Fruit fly (Drosophila melanogaster) whole organism, embryonic: Measurements from ENCODE around the gene blot.

Experiments used
- Bgb ChIP-seq: fragments of 200-800 bp; sonication (Bioruptor generic); IDR thresholded peaks from 2 replicates; pipeline ENCODE4 v1.3.6; 2022; ENCODE audit warnings: missing biosample characterization, missing genetic modification characterization; ENCODE audit not compliant: partially characterized antibody
- CG10959 ChIP-seq: fragments of 200-800 bp; sonication (Bioruptor generic); IDR thresholded peaks from 2 replicates; pipeline ENCODE4 v1.3.6; 2022; ENCODE audit warnings: missing biosample characterization, missing genetic modification characterization
- CG11695 ChIP-seq: fragments of 200-800 bp; sonication (Bioruptor generic); IDR thresholded peaks from 3 replicates; pipeline ENCODE4 v1.3.6; 2022; ENCODE audit warnings: missing biosample characterization, missing genetic modification characterization
- CG13894 ChIP-seq: fragments of 200-800 bp; sonication (Bioruptor generic); optimal IDR thresholded peaks from 3 replicates; lab custom pipeline; 2018; ENCODE audit warnings: missing biosample characterization, mild to moderate bottlenecking, missing genetic modification characterization, moderate library complexity
- CG14667 ChIP-seq: fragments of 200-800 bp; sonication (Bioruptor generic); IDR thresholded peaks from 2 replicates; pipeline ENCODE4 v1.3.6; 2022; ENCODE audit warnings: missing biosample characterization, missing genetic modification characterization
- CG15269 ChIP-seq: fragments of 200-800 bp; sonication (Bioruptor generic); optimal IDR thresholded peaks from 2 replicates; lab custom pipeline; 2018; ENCODE audit warnings: missing biosample characterization, mild to moderate bottlenecking, missing genetic modification characterization, moderate library complexity
- CG15479 ChIP-seq: fragments of 200-800 bp; sonication (Bioruptor generic); optimal IDR thresholded peaks from 3 replicates; lab custom pipeline; 2019; ENCODE audit warnings: missing biosample characterization, mild to moderate bottlenecking, missing genetic modification characterization, moderate library complexity
- CG17829 ChIP-seq: fragments of 200-800 bp; optimal IDR thresholded peaks from 2 replicates; lab custom pipeline; 2019; ENCODE audit warnings: missing biosample characterization, mild to moderate bottlenecking, missing genetic modification characterization, moderate library complexity
- CG1792 ChIP-seq: fragments of 200-800 bp; sonication (Bioruptor generic); optimal IDR thresholded peaks from 2 replicates; lab custom pipeline; 2016; ENCODE audit warnings: missing biosample characterization, missing genetic modification characterization
- CG18011 ChIP-seq: fragments of 200-800 bp; sonication (Bioruptor generic); optimal IDR thresholded peaks from 2 replicates; lab custom pipeline; 2017; ENCODE audit warnings: missing biosample characterization, missing genetic modification characterization, mild to moderate bottlenecking, moderate library complexity, missing genotype
- CG18262 ChIP-seq: fragments of 200-800 bp; optimal IDR thresholded peaks from 3 replicates; lab custom pipeline; 2019; ENCODE audit warnings: missing biosample characterization, mild to moderate bottlenecking, missing genetic modification characterization, moderate library complexity
- CG2712 ChIP-seq: fragments of 200-800 bp; optimal IDR thresholded peaks from 3 replicates; lab custom pipeline; 2019; ENCODE audit warnings: missing biosample characterization, mild to moderate bottlenecking, missing genetic modification characterization, moderate library complexity
- CG43689 ChIP-seq: fragments of 200-800 bp; sonication (Bioruptor generic); IDR thresholded peaks from 2 replicates; pipeline ENCODE4 v1.3.6; 2022; ENCODE audit warnings: missing biosample characterization, missing genetic modification characterization
- CG6272 ChIP-seq: fragments of 200-800 bp; sonication (Bioruptor generic); IDR thresholded peaks from 2 replicates; pipeline ENCODE4 v1.3.6; 2022; ENCODE audit warnings: missing biosample characterization, missing genetic modification characterization
- CG6683 ChIP-seq: fragments of 200-800 bp; sonication (Bioruptor generic); optimal IDR thresholded peaks from 2 replicates; lab custom pipeline; 2017; ENCODE audit warnings: missing biosample characterization, mild to moderate bottlenecking, missing genetic modification characterization, missing genetic modification reagents
- CG9437 ChIP-seq: fragments of 200-800 bp; sonication (Bioruptor generic); optimal IDR thresholded peaks from 2 replicates; lab custom pipeline; 2018; ENCODE audit warnings: missing biosample characterization, mild to moderate bottlenecking, missing genetic modification characterization
- CrebB ChIP-seq: fragments of 200-800 bp; sonication (Bioruptor generic); optimal IDR thresholded peaks from 3 replicates; lab custom pipeline; 2018; ENCODE audit warnings: missing biosample characterization, mild to moderate bottlenecking, missing genetic modification characterization
- Doc2 ChIP-seq: fragments of 200-800 bp; sonication (Bioruptor generic); IDR thresholded peaks from 2 replicates; pipeline ENCODE4 v1.3.6; 2022; ENCODE audit warnings: missing biosample characterization, missing genetic modification characterization
- Elba2 ChIP-seq: fragments of 200-800 bp; sonication (Bioruptor generic); optimal IDR thresholded peaks from 3 replicates; lab custom pipeline; 2016; ENCODE audit warnings: missing biosample characterization, missing genetic modification characterization
- Gsc ChIP-seq: fragments of 200-800 bp; sonication (Bioruptor generic); IDR thresholded peaks from 2 replicates; pipeline ENCODE4 v1.3.6; 2022; ENCODE audit warnings: missing biosample characterization, missing genetic modification characterization
- Gug ChIP-seq: fragments of 200-800 bp; sonication (Bioruptor generic); IDR thresholded peaks from 4 replicates; pipeline ENCODE4 v1.3.6; 2022; ENCODE audit warnings: missing biosample characterization, missing genetic modification characterization
- HLH4C ChIP-seq: fragments of 200-800 bp; sonication (Bioruptor generic); IDR thresholded peaks from 3 replicates; pipeline ENCODE4 v1.3.6; 2022; ENCODE audit warnings: missing biosample characterization, missing genetic modification characterization; ENCODE audit not compliant: partially characterized antibody
- Hmx ChIP-seq: fragments of 200-800 bp; sonication (Bioruptor generic); optimal IDR thresholded peaks from 2 replicates; lab custom pipeline; 2016; ENCODE audit warnings: missing biosample characterization, missing genetic modification characterization
- Lhr ChIP-seq: fragments of 200-800 bp; sonication (Bioruptor generic); optimal IDR thresholded peaks from 3 replicates; lab custom pipeline; 2017; ENCODE audit warnings: mild to moderate bottlenecking, missing biosample characterization, missing genetic modification reagents, missing genetic modification characterization
- Mad ChIP-seq: fragments of 200-800 bp; sonication (Bioruptor generic); optimal IDR thresholded peaks from 2 replicates; lab custom pipeline; 2016; ENCODE audit warnings: missing biosample characterization, missing genetic modification characterization
- Mes4 ChIP-seq: fragments of 200-800 bp; sonication (Bioruptor generic); optimal IDR thresholded peaks from 2 replicates; lab custom pipeline; 2016; ENCODE audit warnings: missing biosample characterization, missing genetic modification characterization
- Nf-YA ChIP-seq: fragments of 200-800 bp; sonication (Bioruptor generic); IDR thresholded peaks from 2 replicates; pipeline ENCODE4 v1.3.6; 2022; ENCODE audit warnings: missing biosample characterization, missing genetic modification characterization
- Oli ChIP-seq: fragments of 200-800 bp; sonication (Bioruptor generic); optimal IDR thresholded peaks from 2 replicates; lab custom pipeline; 2018; ENCODE audit warnings: missing biosample characterization, mild to moderate bottlenecking, missing genetic modification characterization, moderate library complexity
- Spps ChIP-seq: fragments of 200-800 bp; sonication (Bioruptor generic); optimal IDR thresholded peaks from 2 replicates; lab custom pipeline; 2018; ENCODE audit warnings: missing biosample characterization, mild to moderate bottlenecking, missing genetic modification characterization
- ac ChIP-seq: fragments of 200-800 bp; sonication (Bioruptor generic); optimal IDR thresholded peaks from 3 replicates; lab custom pipeline; 2017; ENCODE audit warnings: missing biosample characterization, mild to moderate bottlenecking, missing genetic modification characterization
- al ChIP-seq: fragments of 200-800 bp; sonication (Bioruptor generic); IDR thresholded peaks from 2 replicates; pipeline ENCODE4 v1.3.6; 2022; ENCODE audit warnings: missing biosample characterization, missing genetic modification characterization
- ap ChIP-seq: fragments of 200-800 bp; sonication (Bioruptor generic); IDR thresholded peaks from 2 replicates; pipeline ENCODE4 v1.3.6; 2022; ENCODE audit warnings: missing biosample characterization, missing genetic modification characterization
- bab2 ChIP-seq: fragments of 200-800 bp; sonication (Bioruptor generic); optimal IDR thresholded peaks from 2 replicates; lab custom pipeline; 2016; ENCODE audit warnings: missing biosample characterization, missing genetic modification characterization
- br ChIP-seq: fragments of >200 bp; optimal IDR thresholded peaks from 2 replicates; lab custom pipeline; 2017
- cwo ChIP-seq: fragments of 200-800 bp; sonication (Bioruptor generic); optimal IDR thresholded peaks from 3 replicates; lab custom pipeline; 2017; ENCODE audit warnings: missing biosample characterization, missing genetic modification characterization, mild to moderate bottlenecking, moderate library complexity, missing genetic modification reagents
- dati ChIP-seq: fragments of 200-800 bp; sonication (Bioruptor generic); IDR thresholded peaks from 2 replicates; pipeline ENCODE4 v1.3.6; 2022; ENCODE audit warnings: missing biosample characterization, missing genetic modification characterization
- ems ChIP-seq: fragments of 200-800 bp; sonication (Bioruptor generic); optimal IDR thresholded peaks from 3 replicates; lab custom pipeline; 2016; ENCODE audit warnings: missing biosample characterization, missing genetic modification characterization
- eyg ChIP-seq: fragments of 200-800 bp; sonication (Bioruptor generic); optimal IDR thresholded peaks from 3 replicates; lab custom pipeline; 2016; ENCODE audit warnings: missing biosample characterization, missing genetic modification characterization
- fd64A ChIP-seq: fragments of 200-800 bp; sonication (Bioruptor generic); optimal IDR thresholded peaks from 3 replicates; lab custom pipeline; 2018; ENCODE audit warnings: missing biosample characterization, mild to moderate bottlenecking, missing genetic modification characterization
- hbn ChIP-seq: fragments of 200-800 bp; sonication (Bioruptor generic); IDR thresholded peaks from 2 replicates; pipeline ENCODE4 v1.3.6; 2022; ENCODE audit warnings: missing biosample characterization, missing genetic modification characterization; ENCODE audit not compliant: partially characterized antibody
- her ChIP-seq: fragments of 200-800 bp; sonication (Bioruptor generic); optimal IDR thresholded peaks from 2 replicates; lab custom pipeline; 2016; ENCODE audit warnings: missing biosample characterization, missing genetic modification characterization
- lbe ChIP-seq: fragments of 200-800 bp; sonication (Bioruptor generic); optimal IDR thresholded peaks from 2 replicates; lab custom pipeline; 2016; ENCODE audit warnings: missing biosample characterization, mild to moderate bottlenecking, missing genetic modification characterization
- luna ChIP-seq: fragments of 200-800 bp; sonication (Bioruptor generic); optimal IDR thresholded peaks from 2 replicates; lab custom pipeline; 2016; ENCODE audit warnings: missing biosample characterization, missing genetic modification characterization
- mam ChIP-seq: fragments of 200-800 bp; sonication (Bioruptor generic); optimal IDR thresholded peaks from 3 replicates; lab custom pipeline; 2016; ENCODE audit warnings: missing biosample characterization, missing genetic modification characterization
- pan ChIP-seq, 4 experiments: fragments of >200 bp in 3 of 4; fragments of 200-800 bp in 1 of 4; sonication (Bioruptor generic) in 1 of 4; optimal IDR thresholded peaks in 3 of 4; IDR thresholded peaks in 1 of 4; 2 replicates each; pipeline versions ENCODE4 v1.3.6 to Lab custom; 2017 to 2022; ENCODE audit warnings: missing biosample characterization in 2 of 4, missing genetic modification characterization in 2 of 4, mixed read lengths in 1 of 4
- pzg ChIP-seq: fragments of 200-800 bp; sonication (Bioruptor generic); optimal IDR thresholded peaks from 3 replicates; lab custom pipeline; 2018; ENCODE audit warnings: missing biosample characterization, mild to moderate bottlenecking, missing genetic modification characterization, moderate library complexity
- slbo ChIP-seq: fragments of 200-800 bp; sonication (Bioruptor generic); IDR thresholded peaks from 2 replicates; pipeline ENCODE4 v1.3.6; 2022; ENCODE audit warnings: missing biosample characterization, missing genetic modification characterization
- slou ChIP-seq: fragments of 200-800 bp; sonication (Bioruptor generic); optimal IDR thresholded peaks from 3 replicates; lab custom pipeline; 2016; ENCODE audit warnings: missing biosample characterization, missing genetic modification characterization
- stwl ChIP-seq: fragments of 200-800 bp; sonication (Bioruptor generic); optimal IDR thresholded peaks from 3 replicates; lab custom pipeline; 2018; ENCODE audit warnings: missing biosample characterization, mild to moderate bottlenecking, missing genetic modification characterization, moderate library complexity
- tx ChIP-seq: fragments of 200-800 bp; sonication (Bioruptor generic); optimal IDR thresholded peaks from 2 replicates; lab custom pipeline; 2016; ENCODE audit warnings: missing biosample characterization, missing genetic modification characterization
- yki ChIP-seq: fragments of >200 bp; optimal IDR thresholded peaks from 3 replicates; lab custom pipeline; 2018

blot gene

DNA sequence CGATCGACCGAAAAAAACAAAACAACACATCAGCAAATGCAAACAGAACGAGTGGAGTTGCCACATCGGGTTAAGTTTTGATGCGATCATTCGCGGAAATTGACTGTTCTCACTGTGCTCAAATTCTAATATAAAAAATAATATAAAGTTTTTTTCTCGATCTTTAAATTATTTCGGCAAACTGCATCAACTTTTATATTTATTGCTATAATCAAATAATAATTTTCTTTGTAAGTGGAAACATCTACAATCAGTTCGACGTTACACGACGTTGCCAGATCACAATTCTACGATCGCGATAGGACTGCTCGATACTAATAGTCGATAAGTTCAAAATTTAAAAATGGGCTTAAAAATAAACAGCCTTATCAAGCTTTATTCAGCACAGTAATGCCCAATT, 7.5 kb upstream of the blot start, which contains the start of gene Gorab (continued):
- TF ChIP-seq stwl (tag; lab: Kevin White, UChicago) (peak; percentile 93), slou (GFP tag; lab: Kevin White, UChicago) (peak; percentile 79), CG11695 (GFP tag; lab: Robert Waterston, UW) (peak; percentile 91), CG13894 (tag; lab: Kevin White, UChicago) (peak; percentile 27), yki (lab: Kevin White, UChicago) (no peak), bab2 (GFP tag; lab: Kevin White, UChicago) (peak; percentile 83), luna (GFP tag; lab: Kevin White, UChicago) (peak; percentile 37), Gsc (GFP tag; lab: Robert Waterston, UW) (peak; percentile 89), slbo (GFP tag; lab: Robert Waterston, UW) (peak; percentile 98), CG17829 (peak; percentile 92), Oli (tag; lab: Kevin White, UChicago) (peak; percentile 80), CG9437 (peak; percentile 58), CG2712 (tag; lab: Kevin White, UChicago) (peak; percentile 95), Mes4 (GFP tag; lab: Kevin White, UChicago) (peak; percentile 58), CG18262 (tag; lab: Kevin White, UChicago) (peak; percentile 91), Doc2 (GFP tag; lab: Robert Waterston, UW) (peak; percentile 75; the same call in 1 of the 2 replicates), ems (GFP tag; lab: Kevin White, UChicago) (peak; percentile 85), CG43689 (GFP tag; lab: Robert Waterston, UW) (peak; percentile 83), lbe (GFP tag; lab: Kevin White, UChicago) (peak; percentile 90), mam (GFP tag; lab: Kevin White, UChicago) (peak; percentile 89), CG1792 (peak; percentile 21), fd64A (GFP tag; lab: Kevin White, UChicago) (no peak), Hmx (GFP tag; lab: Kevin White, UChicago) (peak; percentile 58), hbn (GFP tag; lab: Robert Waterston, UW) (peak; percentile 57), CG15479 (no peak), Elba2 (GFP tag; lab: Kevin White, UChicago) (peak; percentile 81), CG6272 (GFP tag; lab: Robert Waterston, UW) (peak; percentile 95), Gug (GFP tag; lab: Robert Waterston, UW) (peak; percentile 92), CG10959 (GFP tag; lab: Robert Waterston, UW) (peak; percentile 94), dati (peak; percentile 88), Bgb (peak; percentile 56), al (peak; percentile 96), pan (optimal IDR thresholded peaks at IDR 0.05; lab: Kevin White, UChicago) (no peak), pan (GFP tag; optimal IDR thresholded peaks at IDR 0.05 in 1 of 2, IDR thresholded peaks at IDR 0.05 in 1 of 2) (peak in 1 of 2 experiments; percentile 95), CG18011 (GFP tag; lab: Kevin White, UChicago) (peak; percentile 56), br (no peak), her (GFP tag; lab: Kevin White, UChicago) (no peak), CG14667 (GFP tag; lab: Robert Waterston, UW) (peak; percentile 95), Spps (tag; lab: Kevin White, UChicago) (peak; percentile 74), CrebB (tag; lab: Kevin White, UChicago) (no peak), Nf-YA (peak; percentile 86), CG6683 (GFP tag; lab: Kevin White, UChicago) (peak; percentile 28), pzg (GFP tag; lab: Kevin White, UChicago) (peak; percentile 54), Lhr (GFP tag; lab: Kevin White, UChicago) (peak; percentile 83), ap (GFP tag; lab: Robert Waterston, UW) (peak; percentile 96), ac (GFP tag; lab: Kevin White, UChicago) (peak; percentile 13), CG15269 (tag; lab: Kevin White, UChicago) (peak; percentile 87), eyg (GFP tag; lab: Kevin White, UChicago) (no peak), HLH4C (GFP tag; lab: Robert Waterston, UW) (peak; percentile 44; the same call in 2 of the 3 replicates), Mad (GFP tag; lab: Kevin White, UChicago) (peak; percentile 92), cwo (peak; percentile 41), tx (GFP tag; lab: Kevin White, UChicago) (peak; percentile 80)
